Worm (Caenorhabditis elegans) whole organism, L3 larva: ENCODE measurements around the gene rcs-1.

ENCODE experiments used
- ama-1 ChIP-seq: fragments of 150-350 bp; optimal IDR thresholded peaks from 2 replicates; lab custom pipeline; 2018
- elt-1 ChIP-seq: fragments of 150-350 bp; optimal IDR thresholded peaks from 2 replicates; lab custom pipeline; 2014; ENCODE audit warnings: missing biosample characterization, missing genetic modification characterization
- elt-3 ChIP-seq, 3 experiments: fragments of 150-350 bp in 1 of 3; sonication (generic microtip) in 2 of 3; optimal IDR thresholded peaks; 2 replicates in 2 of 3; 4 replicates in 1 of 3; lab custom pipeline; 2014 to 2017; ENCODE audit warnings: missing biosample characterization in 3 of 3, missing genetic modification characterization in 3 of 3
- fos-1 ChIP-seq: fragments of 150-350 bp; optimal IDR thresholded peaks from 2 replicates; lab custom pipeline; 2014; ENCODE audit warnings: missing biosample characterization, missing genetic modification characterization
- mdl-1 ChIP-seq: fragments of 150-350 bp; optimal IDR thresholded peaks from 2 replicates; lab custom pipeline; 2014; ENCODE audit warnings: missing biosample characterization, missing genetic modification characterization
- nhr-237 ChIP-seq: fragments of 150-350 bp; optimal IDR thresholded peaks from 2 replicates; lab custom pipeline; 2014; ENCODE audit warnings: missing biosample characterization, missing genetic modification characterization
- nhr-28 ChIP-seq: fragments of 150-350 bp; optimal IDR thresholded peaks from 2 replicates; lab custom pipeline; 2014; ENCODE audit warnings: missing biosample characterization, missing genetic modification characterization
- pha-4 ChIP-seq: fragments of 150-350 bp; optimal IDR thresholded peaks from 2 replicates; lab custom pipeline; 2014; ENCODE audit warnings: missing biosample characterization, missing genetic modification reagents, missing genetic modification characterization
- skn-1 ChIP-seq: fragments of 150-350 bp; optimal IDR thresholded peaks from 2 replicates; lab custom pipeline; 2014; ENCODE audit warnings: missing biosample characterization, missing genetic modification characterization
- snpc-4 ChIP-seq: fragments of 150-350 bp; optimal IDR thresholded peaks from 2 replicates; lab custom pipeline; 2014; ENCODE audit warnings: missing biosample characterization, missing genetic modification characterization

- TF ChIP-seq nhr-28 (tag; lab: Kevin White, UChicago) (no peak), skn-1 (tag; lab: Kevin White, UChicago) (no peak), mdl-1 (no peak), ama-1 (lab: Kevin White, UChicago) (no peak), pha-4 (tag; lab: Kevin White, UChicago) (no peak), elt-3 (tag; optimal IDR thresholded peaks at IDR 0.05; lab: Kevin White, UChicago) (no peak), elt-1 (tag; lab: Kevin White, UChicago) (no peak), nhr-237 (tag; lab: Kevin White, UChicago) (no peak), snpc-4 (tag; lab: Kevin White, UChicago) (no peak), fos-1 (tag; lab: Kevin White, UChicago) (no peak)
These were observed 40.9 kb upstream of the rcs-1 start, which contains the start of the genes ubc-22 and ubc-21 for ce11 chrX:8869112-8869675.
